Worm (Caenorhabditis elegans) whole organism, L1 larva: ENCODE data around the gene B0228.9.

Source experiments
- aly-2 ChIP-seq: fragments of 150-350 bp; optimal IDR thresholded peaks from 2 replicates; lab custom pipeline; 2014; ENCODE audit warnings: missing biosample characterization, missing genetic modification characterization
- ces-1 ChIP-seq: fragments of 150-350 bp; optimal IDR thresholded peaks from 2 replicates; lab custom pipeline; 2014; ENCODE audit warnings: missing biosample characterization, missing genetic modification reagents, missing genetic modification characterization
- elt-3 ChIP-seq, 6 experiments: fragments of 150-350 bp in 1 of 6; sonication (generic microtip); optimal IDR thresholded peaks; 2 replicates each; lab custom pipeline; 2017 to 2018; ENCODE audit warnings: missing biosample characterization in 6 of 6, missing genetic modification characterization in 6 of 6, inconsistent platforms in 1 of 6
- hlh-17 ChIP-seq: fragments of 200-800 bp; sonication (Bioruptor generic); optimal IDR thresholded peaks from 2 replicates; lab custom pipeline; 2018; ENCODE audit warnings: missing genetic modification characterization, mild to moderate bottlenecking, missing compliant biosample characterization, moderate library complexity, borderline replicate concordance
- hpl-2 ChIP-seq: fragments of 150-350 bp; optimal IDR thresholded peaks from 2 replicates; lab custom pipeline; 2014; ENCODE audit warnings: missing biosample characterization, missing genetic modification reagents, missing genetic modification characterization
- jun-1 ChIP-seq: fragments of 150-350 bp; optimal IDR thresholded peaks from 2 replicates; lab custom pipeline; 2014; ENCODE audit warnings: missing biosample characterization, missing genetic modification reagents, missing genetic modification characterization
- lin-14 ChIP-seq: fragments of 200-800 bp; sonication (Bioruptor generic); optimal IDR thresholded peaks from 2 replicates; lab custom pipeline; 2018; ENCODE audit warnings: mild to moderate bottlenecking, missing genetic modification characterization, moderate library complexity, missing compliant biosample characterization
- lsy-2 ChIP-seq, 2 experiments: fragments of 150-350 bp; optimal IDR thresholded peaks; 2 replicates each; lab custom pipeline; 2014; ENCODE audit warnings: missing biosample characterization in 2 of 2, missing genetic modification characterization in 2 of 2
- nhr-12 ChIP-seq: sonication (generic microtip); optimal IDR thresholded peaks from 2 replicates; lab custom pipeline; 2017; ENCODE audit warnings: missing biosample characterization, missing genetic modification characterization
- nhr-77 ChIP-seq: fragments of 150-350 bp; optimal IDR thresholded peaks from 2 replicates; lab custom pipeline; 2014; ENCODE audit warnings: missing biosample characterization, missing genetic modification characterization
- pqm-1 ChIP-seq: sonication (generic microtip); optimal IDR thresholded peaks from 3 replicates; lab custom pipeline; 2017; ENCODE audit warnings: missing biosample characterization, missing genetic modification characterization
- rnt-1 ChIP-seq: sonication (generic microtip); optimal IDR thresholded peaks from 2 replicates; lab custom pipeline; 2016; ENCODE audit warnings: mild to moderate bottlenecking, missing genetic modification characterization, moderate library complexity, missing compliant biosample characterization
- unc-86 ChIP-seq: sonication (generic microtip); optimal IDR thresholded peaks from 2 replicates; lab custom pipeline; 2016; ENCODE audit warnings: missing genetic modification characterization, missing compliant biosample characterization

DNA sequence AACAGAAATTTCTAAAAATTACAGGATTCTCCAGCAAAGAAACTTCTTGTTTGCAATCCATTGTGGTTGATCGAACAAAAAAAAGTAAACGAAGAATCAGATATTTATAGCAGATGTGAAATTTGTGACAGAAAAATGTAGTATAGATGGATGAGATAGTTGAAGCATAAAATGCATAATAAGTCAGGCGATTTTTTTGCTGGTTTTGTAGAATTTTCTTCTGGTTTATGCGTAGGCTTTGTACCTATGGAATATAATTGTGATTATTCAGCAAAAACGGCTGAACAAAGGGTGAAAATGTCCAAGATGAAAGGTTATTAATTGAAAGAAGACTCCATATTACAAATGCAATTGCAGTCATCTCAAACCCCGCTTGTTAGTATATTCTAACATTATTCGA is 2.0 kb upstream of the B0228.9 start, which contains the start of gene srh-39:
- no peak for TF ChIP-seq hpl-2 (GFP tag; lab: Kevin White, UChicago)
- TF ChIP-seq nhr-12 (tag; lab: Kevin White, UChicago): no peak
- TF ChIP-seq unc-86 (tag; lab: Kevin White, UChicago): no peak
- no peak for TF ChIP-seq ces-1 (GFP tag; lab: Kevin White, UChicago)
- no peak for TF ChIP-seq aly-2 (tag; lab: Kevin White, UChicago)
- TF ChIP-seq pqm-1: no peak
- no peak for TF ChIP-seq lin-14 (GFP tag; lab: Kevin White, UChicago)
- TF ChIP-seq rnt-1: no peak
- TF ChIP-seq jun-1 (tag; lab: Kevin White, UChicago): no peak
- no peak for TF ChIP-seq hlh-17 (GFP tag; lab: Kevin White, UChicago)
- TF ChIP-seq lsy-2 (tag; optimal IDR thresholded peaks at IDR 0.05; lab: Kevin White, UChicago): no peak
- no peak for TF ChIP-seq elt-3 (tag; optimal IDR thresholded peaks at IDR 0.05; lab: Kevin White, UChicago)
- TF ChIP-seq nhr-77 (tag; lab: Kevin White, UChicago): no peak
